Fruit fly (Drosophila melanogaster) whole organism, pupa: ENCODE data around the gene HERC2.

Experiments
- CG10348 ChIP-seq: fragments of 200-800 bp; sonication (Bioruptor generic); IDR thresholded peaks from 2 replicates; pipeline ENCODE4 v1.3.6; 2022; ENCODE audit warnings: missing biosample characterization, missing genetic modification characterization
- CG12605 ChIP-seq: fragments of 200-800 bp; sonication (Bioruptor generic); IDR thresholded peaks from 2 replicates; pipeline ENCODE4 v1.3.6; 2022; ENCODE audit warnings: missing biosample characterization, missing genetic modification characterization
- CG32121 ChIP-seq: fragments of 200-800 bp; sonication (Bioruptor generic); IDR thresholded peaks from 2 replicates; pipeline ENCODE4 v1.3.6; 2022; ENCODE audit warnings: missing biosample characterization, missing genetic modification characterization
- CG8159 ChIP-seq: fragments of 200-800 bp; sonication (Bioruptor generic); optimal IDR thresholded peaks from 3 replicates; lab custom pipeline; 2018; ENCODE audit warnings: missing biosample characterization, mild to moderate bottlenecking, missing genetic modification characterization, moderate library complexity
- Ets98B ChIP-seq: fragments of 200-800 bp; sonication (Bioruptor generic); IDR thresholded peaks from 2 replicates; pipeline ENCODE4 v1.3.6; 2022; ENCODE audit warnings: missing biosample characterization, missing genetic modification characterization
- Pif1A ChIP-seq: fragments of 200-800 bp; sonication (Bioruptor generic); optimal IDR thresholded peaks from 3 replicates; lab custom pipeline; 2016; ENCODE audit warnings: missing biosample characterization, missing genetic modification characterization
- Snoo ChIP-seq: fragments of 200-800 bp; sonication (Bioruptor generic); optimal IDR thresholded peaks from 3 replicates; lab custom pipeline; 2017; ENCODE audit warnings: missing biosample characterization, mild to moderate bottlenecking, missing genetic modification characterization, inconsistent platforms
- fd96Ca ChIP-seq: fragments of 200-800 bp; sonication (Bioruptor generic); IDR thresholded peaks from 3 replicates; pipeline ENCODE4 v1.3.6; 2022; ENCODE audit warnings: missing biosample characterization, missing genetic modification characterization

DNA sequence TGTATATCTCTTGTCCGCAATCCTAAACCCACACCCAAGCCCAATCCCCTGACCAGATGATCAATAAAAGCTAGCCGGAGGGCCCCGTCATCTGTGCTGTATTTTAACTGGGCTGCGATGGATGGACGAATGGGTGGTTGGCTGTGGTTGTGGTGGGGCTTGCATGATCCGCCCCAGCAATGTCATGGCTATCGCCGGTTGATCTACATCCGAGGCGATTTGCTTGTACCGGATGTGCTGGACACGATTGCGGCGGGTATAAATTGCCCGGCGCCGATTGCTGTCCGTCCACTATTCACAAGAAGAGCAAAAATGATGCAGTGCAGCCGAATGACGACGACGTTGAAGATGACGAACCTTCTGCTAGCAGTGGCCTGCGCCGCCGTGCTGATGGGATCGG is 22.2 kb downstream of the HERC2 start, which contains the start of gene Obp19b:
- no peak for TF ChIP-seq Ets98B (GFP tag; lab: Robert Waterston, UW)
- no peak for TF ChIP-seq CG8159
- no peak for TF ChIP-seq CG32121 (GFP tag; lab: Robert Waterston, UW)
- no peak for TF ChIP-seq fd96Ca (GFP tag; lab: Robert Waterston, UW)
- no peak for TF ChIP-seq Snoo (tag; lab: Kevin White, UChicago)
- no peak for TF ChIP-seq Pif1A (GFP tag; lab: Kevin White, UChicago)
- no peak for TF ChIP-seq CG10348 (GFP tag; lab: Robert Waterston, UW)
- TF ChIP-seq CG12605 (GFP tag; lab: Robert Waterston, UW), result no peak
